Fruit fly (Drosophila melanogaster) whole organism, embryonic: Measurements from ENCODE around the gene CG1354.

Experiments
- Bteb2 ChIP-seq: fragments of 200-800 bp; sonication (Bioruptor generic); optimal IDR thresholded peaks from 2 replicates; lab custom pipeline; 2016; ENCODE audit warnings: missing biosample characterization, missing genetic modification characterization
- C15 ChIP-seq: fragments of 200-800 bp; sonication (Bioruptor generic); IDR thresholded peaks from 3 replicates; pipeline ENCODE4 v1.3.6; 2022; ENCODE audit warnings: missing biosample characterization, missing genetic modification characterization
- CG10462 ChIP-seq: fragments of 200-800 bp; sonication (Bioruptor generic); optimal IDR thresholded peaks from 2 replicates; lab custom pipeline; 2016; ENCODE audit warnings: missing biosample characterization, missing genetic modification characterization
- CG10654 ChIP-seq: fragments of 200-800 bp; sonication (Bioruptor generic); optimal IDR thresholded peaks from 2 replicates; lab custom pipeline; 2016; ENCODE audit warnings: missing biosample characterization, missing genetic modification characterization
- CG14710 ChIP-seq: fragments of 200-800 bp; sonication (Bioruptor generic); optimal IDR thresholded peaks from 3 replicates; lab custom pipeline; 2019; ENCODE audit warnings: missing biosample characterization, mild to moderate bottlenecking, missing genetic modification characterization, moderate library complexity
- CG1602 ChIP-seq: fragments of 200-800 bp; sonication (Bioruptor generic); optimal IDR thresholded peaks from 3 replicates; lab custom pipeline; 2016; ENCODE audit warnings: missing biosample characterization, missing genetic modification characterization
- CG1832 ChIP-seq: fragments of 200-800 bp; sonication (Bioruptor generic); optimal IDR thresholded peaks from 2 replicates; lab custom pipeline; 2017; ENCODE audit warnings: missing biosample characterization, mild to moderate bottlenecking, missing genetic modification characterization, inconsistent platforms
- CG2199 ChIP-seq: fragments of 200-800 bp; sonication (Bioruptor generic); IDR thresholded peaks from 3 replicates; pipeline ENCODE4 v1.3.6; 2022; ENCODE audit warnings: missing biosample characterization, missing genetic modification characterization
- CG30020 ChIP-seq: fragments of 200-800 bp; optimal IDR thresholded peaks from 2 replicates; lab custom pipeline; 2019; ENCODE audit warnings: missing biosample characterization, mild to moderate bottlenecking, missing genetic modification characterization, moderate library complexity
- CG34422 ChIP-seq: fragments of 200-800 bp; sonication (Bioruptor generic); IDR thresholded peaks from 3 replicates; pipeline ENCODE4 v1.3.6; 2022; ENCODE audit warnings: missing biosample characterization, missing genetic modification characterization
- CG3838 ChIP-seq: fragments of 200-800 bp; sonication (Bioruptor generic); optimal IDR thresholded peaks from 3 replicates; lab custom pipeline; 2016; ENCODE audit warnings: missing biosample characterization, missing genetic modification characterization
- CG43689 ChIP-seq: fragments of 200-800 bp; sonication (Bioruptor generic); IDR thresholded peaks from 2 replicates; pipeline ENCODE4 v1.3.6; 2022; ENCODE audit warnings: missing biosample characterization, missing genetic modification characterization
- CG4707 ChIP-seq: fragments of 200-800 bp; sonication (Bioruptor generic); optimal IDR thresholded peaks from 2 replicates; lab custom pipeline; 2018; ENCODE audit warnings: missing biosample characterization, mild to moderate bottlenecking, missing genetic modification characterization, moderate library complexity
- CG6683 ChIP-seq: fragments of 200-800 bp; sonication (Bioruptor generic); optimal IDR thresholded peaks from 2 replicates; lab custom pipeline; 2017; ENCODE audit warnings: missing biosample characterization, mild to moderate bottlenecking, missing genetic modification characterization, missing genetic modification reagents
- CG8089 ChIP-seq: fragments of 200-800 bp; sonication (Bioruptor generic); optimal IDR thresholded peaks from 3 replicates; lab custom pipeline; 2016; ENCODE audit warnings: missing biosample characterization, missing genetic modification characterization
- CG8765 ChIP-seq: fragments of 200-800 bp; sonication (Bioruptor generic); IDR thresholded peaks from 2 replicates; pipeline ENCODE4 v1.3.6; 2022; ENCODE audit warnings: missing biosample characterization, missing genetic modification characterization
- CG9437 ChIP-seq: fragments of 200-800 bp; sonication (Bioruptor generic); optimal IDR thresholded peaks from 2 replicates; lab custom pipeline; 2018; ENCODE audit warnings: missing biosample characterization, mild to moderate bottlenecking, missing genetic modification characterization
- CoRest ChIP-seq: fragments of 200-800 bp; sonication (Bioruptor generic); optimal IDR thresholded peaks from 3 replicates; lab custom pipeline; 2018; ENCODE audit warnings: missing biosample characterization, mild to moderate bottlenecking, missing genetic modification characterization, moderate library complexity
- D19B ChIP-seq: fragments of 200-800 bp; sonication (Bioruptor generic); optimal IDR thresholded peaks from 2 replicates; lab custom pipeline; 2017; ENCODE audit warnings: missing biosample characterization, mild to moderate bottlenecking, missing genetic modification characterization
- Dbx ChIP-seq: fragments of 200-800 bp; sonication (Bioruptor generic); IDR thresholded peaks from 3 replicates; pipeline ENCODE4 v1.3.6; 2022; ENCODE audit warnings: missing biosample characterization, missing genetic modification characterization
- Deaf1 ChIP-seq: fragments of 200-800 bp; optimal IDR thresholded peaks from 3 replicates; lab custom pipeline; 2019; ENCODE audit warnings: missing biosample characterization, mild to moderate bottlenecking, missing genetic modification characterization, moderate library complexity
- Dfd ChIP-seq, 2 experiments: fragments of >200 bp; optimal IDR thresholded peaks; 2 replicates each; lab custom pipeline; 2017; ENCODE audit warnings: missing biosample characterization in 2 of 2, missing genetic modification characterization in 2 of 2
- Doc3 ChIP-seq: fragments of 200-800 bp; sonication (Bioruptor generic); IDR thresholded peaks from 3 replicates; pipeline ENCODE4 v1.3.6; 2022; ENCODE audit warnings: missing biosample characterization, missing genetic modification characterization; ENCODE audit not compliant: partially characterized antibody
- ERR ChIP-seq: fragments of 200-800 bp; sonication (Bioruptor generic); optimal IDR thresholded peaks from 2 replicates; lab custom pipeline; 2016; ENCODE audit warnings: missing biosample characterization, missing genetic modification characterization
- HHEX ChIP-seq: fragments of 200-800 bp; sonication (Bioruptor generic); optimal IDR thresholded peaks from 3 replicates; lab custom pipeline; 2017; ENCODE audit warnings: missing biosample characterization, mild to moderate bottlenecking, missing genetic modification characterization, missing genetic modification reagents
- Hr51 ChIP-seq, 2 experiments: fragments of 200-800 bp; sonication (Bioruptor generic); optimal IDR thresholded peaks; 2 replicates in 1 of 2; 3 replicates in 1 of 2; lab custom pipeline; 2016 to 2018; ENCODE audit warnings: missing biosample characterization in 2 of 2, missing genetic modification characterization in 2 of 2, mild to moderate bottlenecking in 1 of 2, moderate library complexity in 1 of 2
- NC2β ChIP-seq: fragments of 200-800 bp; sonication (Bioruptor generic); optimal IDR thresholded peaks from 2 replicates; lab custom pipeline; 2016; ENCODE audit warnings: missing biosample characterization, missing genetic modification characterization
- Poxn ChIP-seq: fragments of 200-800 bp; sonication (Bioruptor generic); IDR thresholded peaks from 2 replicates; pipeline ENCODE4 v1.3.6; 2022; ENCODE audit warnings: missing biosample characterization, missing genetic modification characterization
- Spps ChIP-seq: fragments of 200-800 bp; sonication (Bioruptor generic); optimal IDR thresholded peaks from 2 replicates; lab custom pipeline; 2018; ENCODE audit warnings: missing biosample characterization, mild to moderate bottlenecking, missing genetic modification characterization
- ap ChIP-seq: fragments of 200-800 bp; sonication (Bioruptor generic); IDR thresholded peaks from 2 replicates; pipeline ENCODE4 v1.3.6; 2022; ENCODE audit warnings: missing biosample characterization, missing genetic modification characterization
- bowl ChIP-seq: fragments of 200-800 bp; sonication (Bioruptor generic); IDR thresholded peaks from 2 replicates; pipeline ENCODE4 v1.3.6; 2022; ENCODE audit warnings: missing biosample characterization, missing genetic modification characterization
- caup ChIP-seq: fragments of 200-800 bp; sonication (Bioruptor generic); optimal IDR thresholded peaks from 3 replicates; lab custom pipeline; 2017; ENCODE audit warnings: missing biosample characterization, mild to moderate bottlenecking, missing genetic modification characterization, moderate library complexity; ENCODE audit not compliant: severe bottlenecking
- dimm ChIP-seq: fragments of 200-800 bp; sonication (Bioruptor generic); IDR thresholded peaks from 2 replicates; pipeline ENCODE4 v1.3.6; 2022; ENCODE audit warnings: missing biosample characterization, missing genetic modification characterization
- disco-r ChIP-seq: fragments of 200-800 bp; sonication (Bioruptor generic); optimal IDR thresholded peaks from 2 replicates; lab custom pipeline; 2016; ENCODE audit warnings: missing biosample characterization, missing genetic modification characterization
- eyg ChIP-seq: fragments of 200-800 bp; sonication (Bioruptor generic); optimal IDR thresholded peaks from 3 replicates; lab custom pipeline; 2016; ENCODE audit warnings: missing biosample characterization, missing genetic modification characterization
- gcm ChIP-seq: fragments of 200-800 bp; sonication (Bioruptor generic); optimal IDR thresholded peaks from 2 replicates; lab custom pipeline; 2019; ENCODE audit warnings: missing biosample characterization, mild to moderate bottlenecking, missing genetic modification characterization, moderate library complexity
- gcm2 ChIP-seq: fragments of 200-800 bp; sonication (Bioruptor generic); optimal IDR thresholded peaks from 2 replicates; lab custom pipeline; 2016; ENCODE audit warnings: missing biosample characterization, missing genetic modification characterization
- hbn ChIP-seq: fragments of 200-800 bp; sonication (Bioruptor generic); IDR thresholded peaks from 2 replicates; pipeline ENCODE4 v1.3.6; 2022; ENCODE audit warnings: missing biosample characterization, missing genetic modification characterization; ENCODE audit not compliant: partially characterized antibody
- hth ChIP-seq: fragments of >200 bp; optimal IDR thresholded peaks from 2 replicates; lab custom pipeline; 2017; ENCODE audit warnings: inconsistent platforms
- kni ChIP-seq: fragments of 200-800 bp; sonication (Bioruptor generic); optimal IDR thresholded peaks from 3 replicates; lab custom pipeline; 2017; ENCODE audit warnings: mild to moderate bottlenecking, missing biosample characterization, missing genetic modification reagents, missing genetic modification characterization
- knrl ChIP-seq: fragments of 200-800 bp; sonication (Bioruptor generic); IDR thresholded peaks from 3 replicates; pipeline ENCODE4 v1.3.6; 2022; ENCODE audit warnings: missing biosample characterization, missing genetic modification characterization; ENCODE audit not compliant: partially characterized antibody
- lab ChIP-seq: fragments of 200-800 bp; sonication (Bioruptor generic); optimal IDR thresholded peaks from 3 replicates; lab custom pipeline; 2017; ENCODE audit warnings: missing biosample characterization, missing genetic modification characterization, mild to moderate bottlenecking, moderate library complexity, missing genetic modification reagents
- nerfin-2 ChIP-seq: fragments of 200-800 bp; sonication (Bioruptor generic); IDR thresholded peaks from 2 replicates; pipeline ENCODE4 v1.3.6; 2022; ENCODE audit warnings: missing biosample characterization, missing genetic modification characterization; ENCODE audit not compliant: partially characterized antibody
- pan ChIP-seq, 4 experiments: fragments of >200 bp in 3 of 4; fragments of 200-800 bp in 1 of 4; sonication (Bioruptor generic) in 1 of 4; optimal IDR thresholded peaks in 3 of 4; IDR thresholded peaks in 1 of 4; 2 replicates each; pipeline versions ENCODE4 v1.3.6 to Lab custom; 2017 to 2022; ENCODE audit warnings: missing biosample characterization in 2 of 4, missing genetic modification characterization in 2 of 4, mixed read lengths in 1 of 4
- peb ChIP-seq: fragments of 200-800 bp; sonication (Bioruptor generic); IDR thresholded peaks from 2 replicates; pipeline ENCODE4 v1.3.6; 2022; ENCODE audit warnings: missing biosample characterization, missing genetic modification characterization
- salm ChIP-seq: fragments of 200-800 bp; sonication (Bioruptor generic); optimal IDR thresholded peaks from 2 replicates; lab custom pipeline; 2018; ENCODE audit warnings: missing biosample characterization, mild to moderate bottlenecking, missing genetic modification characterization
- slp2 ChIP-seq: fragments of 200-800 bp; sonication (Bioruptor generic); optimal IDR thresholded peaks from 2 replicates; lab custom pipeline; 2016; ENCODE audit warnings: missing biosample characterization, missing genetic modification characterization
- ssp ChIP-seq: fragments of 200-800 bp; sonication (Bioruptor generic); IDR thresholded peaks from 2 replicates; pipeline ENCODE4 v1.3.6; 2022; ENCODE audit warnings: missing biosample characterization, missing genetic modification characterization
- twi ChIP-seq: fragments of 200-800 bp; optimal IDR thresholded peaks from 2 replicates; lab custom pipeline; 2019; ENCODE audit warnings: missing biosample characterization, mild to moderate bottlenecking, missing genetic modification characterization, moderate library complexity
- vvl ChIP-seq: fragments of 200-800 bp; sonication (Bioruptor generic); IDR thresholded peaks from 2 replicates; pipeline ENCODE4 v1.3.6; 2022; ENCODE audit warnings: missing biosample characterization, missing genetic modification characterization

The CG1354 gene

DNA sequence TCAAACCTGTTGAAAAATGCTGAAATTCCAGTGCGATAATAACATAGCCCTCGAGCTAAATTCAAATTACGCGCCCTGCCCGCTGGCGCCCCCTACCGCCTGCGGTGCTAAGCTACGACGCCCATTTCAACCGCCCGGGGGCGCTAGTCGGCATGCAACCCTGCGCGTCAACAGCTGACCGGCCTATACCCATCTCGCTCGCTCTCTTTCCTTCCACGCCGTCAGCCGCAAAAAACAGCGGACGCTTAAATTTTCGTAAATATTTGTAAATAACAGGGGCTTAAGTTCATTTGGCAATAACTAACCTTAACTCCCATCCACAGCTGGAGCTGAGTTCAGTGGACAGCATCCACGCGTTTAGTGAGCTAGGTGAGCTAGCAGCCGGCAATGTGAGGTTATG, at the start of gene CG1354 (continued):
- TF ChIP-seq CG9437 (GFP tag; lab: Kevin White, UChicago) (no peak), CG34422 (GFP tag; lab: Robert Waterston, UW) (peak; percentile 94), C15 (GFP tag; lab: Robert Waterston, UW) (0 out of 3 replicates have a peak, but pooled peaks have one; percentile 50), gcm (GFP tag; lab: Kevin White, UChicago) (no peak), eyg (peak; percentile 20), caup (GFP tag; lab: Kevin White, UChicago) (peak; percentile 74), Poxn (GFP tag; lab: Robert Waterston, UW) (no peak), ap (no peak), Bteb2 (GFP tag; lab: Kevin White, UChicago) (peak; percentile 28), CG1602 (GFP tag; lab: Kevin White, UChicago) (peak; percentile 61), Spps (no peak), nerfin-2 (no peak), ERR (peak; percentile 60), bowl (GFP tag; lab: Robert Waterston, UW) (no peak), kni (GFP tag; lab: Kevin White, UChicago) (peak; percentile 8), CG4707 (GFP tag; lab: Kevin White, UChicago) (no peak), Doc3 (no peak), vvl (GFP tag; lab: Robert Waterston, UW) (peak; percentile 86), D19B (GFP tag; lab: Kevin White, UChicago) (no peak), gcm2 (GFP tag; lab: Kevin White, UChicago) (no peak), Deaf1 (tag; lab: Kevin White, UChicago) (no peak), peb (0 out of 2 replicates have a peak, but pooled peaks have one; percentile 27), ssp (GFP tag; lab: Robert Waterston, UW) (peak; percentile 62), CoRest (tag; lab: Kevin White, UChicago) (peak; percentile 47), dimm (GFP tag; lab: Robert Waterston, UW) (no peak), Dbx (GFP tag; lab: Robert Waterston, UW) (peak; percentile 91), twi (peak; percentile 10), CG8089 (GFP tag; lab: Kevin White, UChicago) (peak; percentile 72), hth (lab: Kevin White, UChicago) (no peak), CG30020 (tag; lab: Kevin White, UChicago) (no peak), CG10462 (GFP tag; lab: Kevin White, UChicago) (peak; percentile 30), CG2199 (GFP tag; lab: Robert Waterston, UW) (peak; percentile 79; the same call in 1 of the 3 replicates), NC2β (GFP tag; lab: Kevin White, UChicago) (peak; percentile 80), disco-r (GFP tag; lab: Kevin White, UChicago) (peak; percentile 56), CG43689 (GFP tag; lab: Robert Waterston, UW) (no peak), Dfd (GFP tag; optimal IDR thresholded peaks at IDR 0.05; lab: Kevin White, UChicago) (no peak), CG14710 (tag; lab: Kevin White, UChicago) (peak; percentile 63), hbn (GFP tag; lab: Robert Waterston, UW) (no peak), HHEX (GFP tag; lab: Kevin White, UChicago) (peak; percentile 67), CG6683 (GFP tag; lab: Kevin White, UChicago) (no peak), salm (tag; lab: Kevin White, UChicago) (no peak), knrl (GFP tag; lab: Robert Waterston, UW) (peak; percentile 41; the same call in 1 of the 3 replicates), CG10654 (peak; percentile 41), Hr51 (GFP tag; optimal IDR thresholded peaks at IDR 0.05; lab: Kevin White, UChicago) (peak in 1 of 2 experiments; percentile 67), pan (optimal IDR thresholded peaks at IDR 0.05; lab: Kevin White, UChicago) (no peak), pan (GFP tag; optimal IDR thresholded peaks at IDR 0.05 in 1 of 2, IDR thresholded peaks at IDR 0.05 in 1 of 2) (peak in 1 of 2 experiments; percentile 57), CG8765 (peak; percentile 56; the same call in 1 of the 2 replicates), CG3838 (GFP tag; lab: Kevin White, UChicago) (no peak), CG1832 (GFP tag; lab: Kevin White, UChicago) (peak; percentile 87), slp2 (peak; percentile 53), lab (GFP tag; lab: Kevin White, UChicago) (peak; percentile 69)
